Fruit fly (Drosophila melanogaster): Measurements from ENCODE around the gene CG14708.

CG14708 gene

dm6 chr3R:11582253-11582589, 28.3 kb downstream of the CG14708 start (continued):
- TF ChIP-seq CG5180 (GFP tag; optimal IDR thresholded peaks at IDR 0.05) = no peak
- TF ChIP-seq klu (GFP tag; IDR thresholded peaks at IDR 0.05) = no peak
- TF ChIP-seq Vsx1 (GFP tag; optimal IDR thresholded peaks at IDR 0.05) = no peak
- no peak for TF ChIP-seq stwl (tag; optimal IDR thresholded peaks at IDR 0.05)
- peak; percentile 41 for TF ChIP-seq cwo (GFP tag; optimal IDR thresholded peaks at IDR 0.05)
- peak; percentile 56 for TF ChIP-seq onecut (GFP tag; IDR thresholded peaks at IDR 0.05)
- peak; percentile 24 for TF ChIP-seq CHES-1-like (GFP tag; optimal IDR thresholded peaks at IDR 0.05)
- TF ChIP-seq sim (GFP tag; IDR thresholded peaks at IDR 0.05) = 0 out of 2 replicates have a peak, but pooled peaks have one; percentile 29
- no peak for TF ChIP-seq CG4854 (GFP tag; optimal IDR thresholded peaks at IDR 0.05)
- TF ChIP-seq en (GFP tag; optimal IDR thresholded peaks at IDR 0.05) = peak; percentile 56
- no peak for TF ChIP-seq sqz (GFP tag; optimal IDR thresholded peaks at IDR 0.05)
- TF ChIP-seq NK7.1 (GFP tag; optimal IDR thresholded peaks at IDR 0.05) = peak; percentile 38
- TF ChIP-seq Sry-β (GFP tag; optimal IDR thresholded peaks at IDR 0.05) = no peak
- peak; percentile 65 for TF ChIP-seq HHEX (GFP tag; optimal IDR thresholded peaks at IDR 0.05)
- TF ChIP-seq jumu (GFP tag; optimal IDR thresholded peaks at IDR 0.05) = peak; percentile 47
- peak; percentile 43 for TF ChIP-seq CG8089 (GFP tag; optimal IDR thresholded peaks at IDR 0.05)
- peak; percentile 69 for TF ChIP-seq CG9609 (GFP tag; optimal IDR thresholded peaks at IDR 0.05)
- TF ChIP-seq MBD-R2 (GFP tag; IDR thresholded peaks at IDR 0.05) = 0 out of 2 replicates have a peak, but pooled peaks have one; percentile 26
- peak; percentile 36 for TF ChIP-seq repo (GFP tag; optimal IDR thresholded peaks at IDR 0.05)
- no peak for TF ChIP-seq MESR4 (GFP tag; optimal IDR thresholded peaks at IDR 0.05)
- no peak for TF ChIP-seq ATbp (GFP tag; optimal IDR thresholded peaks at IDR 0.05)
- TF ChIP-seq CG34224 (GFP tag; IDR thresholded peaks at IDR 0.05; ENCODE audit: partially characterized antibody) = no peak
- no peak for TF ChIP-seq BtbVII (GFP tag; optimal IDR thresholded peaks at IDR 0.05)
- no peak for TF ChIP-seq usp (GFP tag; optimal IDR thresholded peaks at IDR 0.05)
- TF ChIP-seq ttk (GFP tag; IDR thresholded peaks at IDR 0.05) = peak; percentile 77
- TF ChIP-seq p53 (GFP tag; optimal IDR thresholded peaks at IDR 0.05) = no peak
- TF ChIP-seq aop (GFP tag; IDR thresholded peaks at IDR 0.05) = no peak
- no peak for TF ChIP-seq CrebB (tag; optimal IDR thresholded peaks at IDR 0.05)
- peak; percentile 84 for TF ChIP-seq CG1603 (tag; optimal IDR thresholded peaks at IDR 0.05)
- peak; percentile 47 for TF ChIP-seq Dek (tag; optimal IDR thresholded peaks at IDR 0.05)
- TF ChIP-seq chn (GFP tag; optimal IDR thresholded peaks at IDR 0.05) = peak; percentile 63
- TF ChIP-seq Doc2 (GFP tag; IDR thresholded peaks at IDR 0.05) = peak; percentile 8; the same call in 1 of the 2 replicates
- TF ChIP-seq odd (GFP tag; optimal IDR thresholded peaks at IDR 0.05) = no peak
- peak; percentile 59 for TF ChIP-seq Side (GFP tag; optimal IDR thresholded peaks at IDR 0.05)
- TF ChIP-seq Dip2 (GFP tag; IDR thresholded peaks at IDR 0.05) = no peak
- peak; percentile 86 for TF ChIP-seq vvl (GFP tag; IDR thresholded peaks at IDR 0.05)
- peak; percentile 55 for TF ChIP-seq CG9727 (GFP tag; optimal IDR thresholded peaks at IDR 0.05)
- TF ChIP-seq CG14441 (GFP tag; IDR thresholded peaks at IDR 0.05) = peak; percentile 90
- TF ChIP-seq Fer2 (tag; optimal IDR thresholded peaks at IDR 0.05) = no peak
- TF ChIP-seq CG34376 (GFP tag; optimal IDR thresholded peaks at IDR 0.05) = no peak
- TF ChIP-seq Six4 (GFP tag; optimal IDR thresholded peaks at IDR 0.05) = peak; percentile 53
- TF ChIP-seq Atf6 (GFP tag; IDR thresholded peaks at IDR 0.05) = peak; percentile 30; the same call in 1 of the 2 replicates
- no peak for TF ChIP-seq twi (tag; optimal IDR thresholded peaks at IDR 0.05)
- TF ChIP-seq CG1024 (GFP tag; IDR thresholded peaks at IDR 0.05) = peak; percentile 71
- TF ChIP-seq CG15479 (GFP tag; optimal IDR thresholded peaks at IDR 0.05) = no peak
- peak; percentile 89 for TF ChIP-seq Ets65A (GFP tag)
- peak; percentile 38 for TF ChIP-seq nom (GFP tag; optimal IDR thresholded peaks at IDR 0.05)
- TF ChIP-seq CG17802 (tag; optimal IDR thresholded peaks at IDR 0.05) = peak; percentile 61
- TF ChIP-seq CG11560 (tag; IDR thresholded peaks at IDR 0.05) = no peak
- TF ChIP-seq knrl (GFP tag; IDR thresholded peaks at IDR 0.05; ENCODE audit: partially characterized antibody) = no peak
- no peak for TF ChIP-seq Deaf1 (tag; optimal IDR thresholded peaks at IDR 0.05)
- no peak for TF ChIP-seq NC2β (GFP tag; optimal IDR thresholded peaks at IDR 0.05)
